Fruit fly (Drosophila melanogaster) whole organism: ENCODE results near the gene Patr-1.

Experiments
- CG8478 ChIP-seq: fragments of >200 bp; optimal IDR thresholded peaks from 2 replicates; lab custom pipeline; 2018; ENCODE audit warnings: inconsistent platforms
- EcR ChIP-seq, 2 experiments: fragments of >200 bp; optimal IDR thresholded peaks; 2 replicates each; lab custom pipeline; 2017; ENCODE audit warnings: missing biosample characterization in 2 of 2, missing genetic modification characterization in 2 of 2, missing genetic modification reagents in 2 of 2
- psq ChIP-seq: fragments of >200 bp; optimal IDR thresholded peaks from 2 replicates; lab custom pipeline; 2017
- usp ChIP-seq: fragments of >200 bp; optimal IDR thresholded peaks from 2 replicates; lab custom pipeline; 2017; ENCODE audit warnings: missing biosample characterization, missing genetic modification characterization, mixed read lengths

DNA sequence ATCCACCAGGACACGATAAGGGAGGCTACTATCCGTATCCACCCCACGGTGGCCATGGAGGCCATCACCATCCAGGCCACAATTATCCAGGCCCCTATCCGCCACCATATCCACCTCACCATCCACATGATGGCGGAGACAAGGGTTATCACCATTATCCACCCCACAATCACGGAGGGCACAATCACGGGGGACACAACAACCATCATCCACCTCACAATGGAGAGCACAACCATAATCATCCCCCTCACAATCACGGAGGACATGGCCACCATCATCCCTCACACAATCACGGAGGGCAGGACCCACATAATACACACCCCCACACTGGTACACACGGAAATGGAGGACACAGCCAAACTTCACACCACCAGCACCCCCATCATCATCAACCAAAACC, 13.6 kb upstream of the Patr-1 start:
- TF ChIP-seq EcR (GFP tag; optimal IDR thresholded peaks at IDR 0.05; lab: Kevin White, UChicago) (no peak), psq (lab: Kevin White, UChicago) (no peak), CG8478 (lab: Kevin White, UChicago) (no peak), usp (GFP tag; lab: Kevin White, UChicago) (no peak)
